Worm (Caenorhabditis elegans) whole organism, L3 larva: ENCODE measurements around the gene F44E2.8.

Experiments used
- R02D3.7 ChIP-seq: fragments of 150-350 bp; optimal IDR thresholded peaks from 2 replicates; lab custom pipeline; 2014; ENCODE audit warnings: missing biosample characterization, missing genetic modification characterization
- ZK546.5 ChIP-seq: sonication (generic microtip); optimal IDR thresholded peaks from 2 replicates; lab custom pipeline; 2017; ENCODE audit warnings: missing biosample characterization, missing genetic modification characterization
- aly-2 ChIP-seq: fragments of 150-350 bp; optimal IDR thresholded peaks from 2 replicates; lab custom pipeline; 2014; ENCODE audit warnings: missing biosample characterization, missing genetic modification characterization
- ama-1 ChIP-seq: fragments of 150-350 bp; optimal IDR thresholded peaks from 2 replicates; lab custom pipeline; 2018
- ceh-16 ChIP-seq: sonication (generic microtip); optimal IDR thresholded peaks from 2 replicates; lab custom pipeline; 2017; ENCODE audit warnings: missing biosample characterization, missing genetic modification characterization
- ceh-28 ChIP-seq: fragments of 150-350 bp; optimal IDR thresholded peaks from 2 replicates; lab custom pipeline; 2014; ENCODE audit warnings: missing biosample characterization, missing genetic modification reagents, missing genetic modification characterization
- ceh-82 ChIP-seq: fragments of 150-350 bp; optimal IDR thresholded peaks from 2 replicates; lab custom pipeline; 2014; ENCODE audit warnings: missing biosample characterization, missing genetic modification characterization
- ceh-9 ChIP-seq: sonication (generic microtip); optimal IDR thresholded peaks from 2 replicates; lab custom pipeline; 2018; ENCODE audit warnings: missing biosample characterization, missing genetic modification characterization
- daf-12 ChIP-seq: fragments of 150-350 bp; optimal IDR thresholded peaks from 2 replicates; lab custom pipeline; 2014; ENCODE audit warnings: missing biosample characterization, missing genetic modification reagents, missing genetic modification characterization
- egl-27 ChIP-seq: sonication (generic microtip); optimal IDR thresholded peaks from 4 replicates; lab custom pipeline; 2017; ENCODE audit warnings: missing biosample characterization, missing genetic modification reagents, missing genetic modification characterization
- egl-5 ChIP-seq: fragments of 150-350 bp; optimal IDR thresholded peaks from 2 replicates; lab custom pipeline; 2017; ENCODE audit warnings: missing biosample characterization, missing genetic modification reagents, missing genetic modification characterization, inconsistent platforms
- elt-1 ChIP-seq: fragments of 150-350 bp; optimal IDR thresholded peaks from 2 replicates; lab custom pipeline; 2014; ENCODE audit warnings: missing biosample characterization, missing genetic modification characterization
- elt-2 ChIP-seq: sonication (generic microtip); optimal IDR thresholded peaks from 2 replicates; lab custom pipeline; 2016; ENCODE audit warnings: missing genetic modification reagents, mild to moderate bottlenecking, missing genetic modification characterization, missing compliant biosample characterization
- elt-3 ChIP-seq, 3 experiments: fragments of 150-350 bp in 1 of 3; sonication (generic microtip) in 2 of 3; optimal IDR thresholded peaks; 2 replicates in 2 of 3; 4 replicates in 1 of 3; lab custom pipeline; 2014 to 2017; ENCODE audit warnings: missing biosample characterization in 3 of 3, missing genetic modification characterization in 3 of 3
- eor-1 ChIP-seq, 2 experiments: fragments of 150-350 bp; optimal IDR thresholded peaks; 2 replicates each; lab custom pipeline; 2014 to 2018; ENCODE audit warnings: missing biosample characterization in 2 of 2, missing genetic modification characterization in 2 of 2
- fkh-10 ChIP-seq: sonication (generic microtip); optimal IDR thresholded peaks from 2 replicates; lab custom pipeline; 2017; ENCODE audit warnings: missing biosample characterization, missing genetic modification reagents, missing genetic modification characterization
- fkh-2 ChIP-seq: fragments of 150-350 bp; optimal IDR thresholded peaks from 2 replicates; lab custom pipeline; 2014; ENCODE audit warnings: missing biosample characterization, missing genetic modification reagents, missing genetic modification characterization
- fos-1 ChIP-seq: fragments of 150-350 bp; optimal IDR thresholded peaks from 2 replicates; lab custom pipeline; 2014; ENCODE audit warnings: missing biosample characterization, missing genetic modification characterization
- hmg-11 ChIP-seq: sonication (generic microtip); optimal IDR thresholded peaks from 2 replicates; lab custom pipeline; 2016; ENCODE audit warnings: missing genetic modification characterization, missing compliant biosample characterization
- jun-1 ChIP-seq: fragments of 150-350 bp; optimal IDR thresholded peaks from 2 replicates; lab custom pipeline; 2014; ENCODE audit warnings: missing biosample characterization, missing genetic modification reagents, missing genetic modification characterization
- lin-15B ChIP-seq: fragments of 150-350 bp; optimal IDR thresholded peaks from 2 replicates; lab custom pipeline; 2014; ENCODE audit warnings: missing biosample characterization, missing genetic modification characterization
- lin-39 ChIP-seq: fragments of 150-350 bp; optimal IDR thresholded peaks from 2 replicates; lab custom pipeline; 2018; ENCODE audit warnings: missing biosample characterization, missing genetic modification reagents, missing genetic modification characterization
- lsy-12 ChIP-seq: sonication (generic microtip); optimal IDR thresholded peaks from 2 replicates; lab custom pipeline; 2016; ENCODE audit warnings: mild to moderate bottlenecking, missing genetic modification characterization, missing compliant biosample characterization
- mdl-1 ChIP-seq: fragments of 150-350 bp; optimal IDR thresholded peaks from 2 replicates; lab custom pipeline; 2014; ENCODE audit warnings: missing biosample characterization, missing genetic modification characterization
- mml-1 ChIP-seq: fragments of 150-350 bp; sonication (generic microtip); optimal IDR thresholded peaks from 3 replicates; lab custom pipeline; 2014; ENCODE audit warnings: missing biosample characterization, missing genetic modification characterization
- nfya-1 ChIP-seq: sonication (generic microtip); optimal IDR thresholded peaks from 2 replicates; lab custom pipeline; 2017; ENCODE audit warnings: missing genetic modification characterization, mild to moderate bottlenecking, missing compliant biosample characterization, antibody characterized with exemption, moderate library complexity; ENCODE audit not compliant: insufficient read depth
- nhr-11 ChIP-seq: fragments of 150-350 bp; optimal IDR thresholded peaks from 2 replicates; lab custom pipeline; 2014; ENCODE audit warnings: missing biosample characterization, missing genetic modification characterization
- nhr-12 ChIP-seq: fragments of 150-350 bp; optimal IDR thresholded peaks from 2 replicates; lab custom pipeline; 2014; ENCODE audit warnings: missing biosample characterization, missing genetic modification characterization
- nhr-23 ChIP-seq: fragments of 150-350 bp; optimal IDR thresholded peaks from 2 replicates; lab custom pipeline; 2014; ENCODE audit warnings: missing biosample characterization, missing genetic modification reagents, missing genetic modification characterization
- nhr-237 ChIP-seq: fragments of 150-350 bp; optimal IDR thresholded peaks from 2 replicates; lab custom pipeline; 2014; ENCODE audit warnings: missing biosample characterization, missing genetic modification characterization
- nhr-25 ChIP-seq: sonication (generic microtip); optimal IDR thresholded peaks from 2 replicates; lab custom pipeline; 2017; ENCODE audit warnings: missing biosample characterization, missing genetic modification characterization
- nhr-28 ChIP-seq: fragments of 150-350 bp; optimal IDR thresholded peaks from 2 replicates; lab custom pipeline; 2014; ENCODE audit warnings: missing biosample characterization, missing genetic modification characterization
- nhr-43 ChIP-seq: sonication (generic microtip); optimal IDR thresholded peaks from 2 replicates; lab custom pipeline; 2016; ENCODE audit warnings: mild to moderate bottlenecking, missing genetic modification characterization, missing compliant biosample characterization; ENCODE audit not compliant: poor library complexity, severe bottlenecking
- nhr-67 ChIP-seq: fragments of 150-350 bp; optimal IDR thresholded peaks from 2 replicates; lab custom pipeline; 2014; ENCODE audit warnings: missing biosample characterization, missing genetic modification characterization
- nhr-76 ChIP-seq: fragments of 150-350 bp; sonication (generic microtip); optimal IDR thresholded peaks from 5 replicates; lab custom pipeline; 2014; ENCODE audit warnings: missing biosample characterization, missing genetic modification characterization
- nhr-77 ChIP-seq: fragments of 150-350 bp; optimal IDR thresholded peaks from 2 replicates; lab custom pipeline; 2014; ENCODE audit warnings: missing biosample characterization, missing genetic modification characterization
- pha-4 ChIP-seq: fragments of 150-350 bp; optimal IDR thresholded peaks from 2 replicates; lab custom pipeline; 2014; ENCODE audit warnings: missing biosample characterization, missing genetic modification reagents, missing genetic modification characterization
- pqm-1 ChIP-seq: fragments of 150-350 bp; optimal IDR thresholded peaks from 2 replicates; lab custom pipeline; 2017; ENCODE audit warnings: missing biosample characterization, missing genetic modification characterization, inconsistent platforms
- sea-2 ChIP-seq: fragments of 150-350 bp; sonication (generic microtip); optimal IDR thresholded peaks from 4 replicates; lab custom pipeline; 2014; ENCODE audit warnings: missing biosample characterization, missing genetic modification reagents, missing genetic modification characterization
- skn-1 ChIP-seq: fragments of 150-350 bp; optimal IDR thresholded peaks from 2 replicates; lab custom pipeline; 2014; ENCODE audit warnings: missing biosample characterization, missing genetic modification characterization
- snpc-4 ChIP-seq: fragments of 150-350 bp; optimal IDR thresholded peaks from 2 replicates; lab custom pipeline; 2014; ENCODE audit warnings: missing biosample characterization, missing genetic modification characterization
- tbx-2 ChIP-seq: sonication (generic microtip); optimal IDR thresholded peaks from 2 replicates; lab custom pipeline; 2016; ENCODE audit warnings: mild to moderate bottlenecking, missing genetic modification characterization, missing compliant biosample characterization
- unc-39 ChIP-seq: sonication (generic microtip); optimal IDR thresholded peaks from 4 replicates; lab custom pipeline; 2017; ENCODE audit warnings: missing biosample characterization, missing genetic modification characterization
- unc-62 ChIP-seq: fragments of 150-350 bp; sonication (generic microtip); optimal IDR thresholded peaks from 4 replicates; lab custom pipeline; 2014; ENCODE audit warnings: missing biosample characterization, missing genetic modification reagents, missing genetic modification characterization
- zag-1 ChIP-seq: fragments of 150-350 bp; optimal IDR thresholded peaks from 2 replicates; lab custom pipeline; 2014; ENCODE audit warnings: missing biosample characterization, missing genetic modification characterization
- ztf-11 ChIP-seq: fragments of 150-350 bp; optimal IDR thresholded peaks from 2 replicates; lab custom pipeline; 2014; ENCODE audit warnings: missing biosample characterization, missing genetic modification characterization
- ztf-4 ChIP-seq: fragments of 150-350 bp; optimal IDR thresholded peaks from 2 replicates; lab custom pipeline; 2014; ENCODE audit warnings: missing biosample characterization, missing genetic modification characterization

F44E2.8 gene

ce11 chrIII:8801864-8802818 is 47.5 kb downstream of the F44E2.8 start:
- TF ChIP-seq nhr-28 (tag; lab: Kevin White, UChicago): peak; percentile 16
- no peak for TF ChIP-seq ztf-11 (tag; lab: Kevin White, UChicago)
- TF ChIP-seq elt-2 (tag; lab: Kevin White, UChicago): peak; percentile 93
- no peak for TF ChIP-seq ceh-16
- no peak for TF ChIP-seq nhr-237 (tag; lab: Kevin White, UChicago)
- TF ChIP-seq ceh-9 (tag; lab: Kevin White, UChicago): peak; percentile 50
- TF ChIP-seq lin-15B (tag; lab: Kevin White, UChicago): peak; percentile 74
- TF ChIP-seq nfya-1 (tag; lab: Kevin White, UChicago): peak; percentile 98
- TF ChIP-seq fkh-2 (tag; lab: Kevin White, UChicago): no peak
- TF ChIP-seq sea-2 (GFP tag; lab: Kevin White, UChicago): peak; percentile 86
- TF ChIP-seq nhr-11 (tag; lab: Kevin White, UChicago): peak; percentile 98
- peak; percentile 95 for TF ChIP-seq mdl-1
- TF ChIP-seq nhr-77: peak; percentile 78
- peak; percentile 70 for TF ChIP-seq ztf-4 (tag; lab: Kevin White, UChicago)
- peak; percentile 82 for TF ChIP-seq fkh-10 (GFP tag; lab: Kevin White, UChicago)
- peak; percentile 90 for TF ChIP-seq ama-1 (lab: Kevin White, UChicago)
- TF ChIP-seq hmg-11 (tag; lab: Kevin White, UChicago): peak; percentile 74
- peak; percentile 92 for TF ChIP-seq tbx-2
- TF ChIP-seq lsy-12 (tag; lab: Kevin White, UChicago): peak; percentile 91
- peak; percentile 89 for TF ChIP-seq skn-1 (tag; lab: Kevin White, UChicago)
- TF ChIP-seq ceh-28: peak; percentile 93
- TF ChIP-seq nhr-25 (tag; lab: Kevin White, UChicago): peak; percentile 99
- no peak for TF ChIP-seq nhr-76
- peak; percentile 77 for TF ChIP-seq R02D3.7
- TF ChIP-seq fos-1: peak; percentile 72
- peak; percentile 88 for TF ChIP-seq snpc-4 (tag; lab: Kevin White, UChicago)
- peak; percentile 91 for TF ChIP-seq egl-27 (tag; lab: Kevin White, UChicago)
- peak; percentile 95 for TF ChIP-seq jun-1
- TF ChIP-seq nhr-12 (tag; lab: Kevin White, UChicago): no peak
- TF ChIP-seq lin-39 (tag; lab: Kevin White, UChicago): peak; percentile 97
- TF ChIP-seq nhr-43 (tag; lab: Kevin White, UChicago): peak; percentile 70
- TF ChIP-seq daf-12 (tag; lab: Kevin White, UChicago): peak; percentile 41
- TF ChIP-seq nhr-23 (tag; lab: Kevin White, UChicago): peak; percentile 98
- peak; percentile 75 for TF ChIP-seq ceh-82 (tag; lab: Kevin White, UChicago)
- TF ChIP-seq nhr-67: peak; percentile 17
- no peak for TF ChIP-seq unc-39 (tag; lab: Kevin White, UChicago)
- TF ChIP-seq aly-2 (tag; lab: Kevin White, UChicago): peak; percentile 89
- TF ChIP-seq pqm-1 (tag; lab: Kevin White, UChicago): peak; percentile 62
- TF ChIP-seq zag-1 (tag; lab: Kevin White, UChicago): peak; percentile 82
- no peak for TF ChIP-seq ZK546.5 (tag; lab: Kevin White, UChicago)
- peak in 1 of 2 experiments; percentile 75 for TF ChIP-seq eor-1 (tag; optimal IDR thresholded peaks at IDR 0.05; lab: Kevin White, UChicago)
- peak; percentile 99 for TF ChIP-seq pha-4 (tag; lab: Kevin White, UChicago)
- TF ChIP-seq elt-1 (tag; lab: Kevin White, UChicago): peak; percentile 69
- TF ChIP-seq egl-5 (tag; lab: Kevin White, UChicago): peak; percentile 84
- TF ChIP-seq mml-1 (tag; lab: Kevin White, UChicago): peak; percentile 40
- peak; percentile 99 for TF ChIP-seq unc-62 (GFP tag; lab: Kevin White, UChicago)
- peak in 1 of 3 experiments; percentile 69 for TF ChIP-seq elt-3 (tag; optimal IDR thresholded peaks at IDR 0.05; lab: Kevin White, UChicago)
